Worm (Caenorhabditis elegans): Measurements from ENCODE around the gene srh-296.

- no peak for TF ChIP-seq egl-27 (tag; optimal IDR thresholded peaks at IDR 0.05)
- no peak for TF ChIP-seq unc-55 (GFP tag; optimal IDR thresholded peaks at IDR 0.05)
- TF ChIP-seq skn-1 (tag; optimal IDR thresholded peaks at IDR 0.05): no peak
- no peak for TF ChIP-seq nhr-237 (tag; optimal IDR thresholded peaks at IDR 0.05)
- no peak for TF ChIP-seq elt-3 (tag; optimal IDR thresholded peaks at IDR 0.05)
- no peak for TF ChIP-seq sma-9 (GFP tag; optimal IDR thresholded peaks at IDR 0.05)
- TF ChIP-seq sma-9 (tag; optimal IDR thresholded peaks at IDR 0.05): no peak
- no peak for TF ChIP-seq R02D3.7 (tag; optimal IDR thresholded peaks at IDR 0.05)
- TF ChIP-seq nhr-6 (tag; optimal IDR thresholded peaks at IDR 0.05): no peak
These were observed 35.3 kb downstream of the srh-296 start for ce11 chrV:17845370-17845967.
